Worm (Caenorhabditis elegans) whole organism, young adult: ENCODE results near the gene Y59A8B.21.

Experiments used
- B0261.1 ChIP-seq: sonication (generic microtip); optimal IDR thresholded peaks from 2 replicates; lab custom pipeline; 2016; ENCODE audit warnings: mild to moderate bottlenecking, missing genetic modification characterization, moderate library complexity, missing compliant biosample characterization
- C06A6.2 ChIP-seq: fragments of 200-800 bp; sonication (Bioruptor generic); conservative IDR thresholded peaks from 2 replicates; pipeline ENCODE4 v1.3.6; 2022; ENCODE audit warnings: missing genetic modification characterization, missing compliant biosample characterization
- F33H1.4 ChIP-seq: fragments of 200-800 bp; sonication (Bioruptor generic); IDR thresholded peaks from 2 replicates; pipeline ENCODE4 v1.3.6; 2022; ENCODE audit warnings: missing genetic modification reagents, missing genetic modification characterization, missing compliant biosample characterization
- F39B2.1 ChIP-seq: fragments of 200-800 bp; sonication (Bioruptor generic); IDR thresholded peaks from 2 replicates; pipeline ENCODE4 v1.3.6; 2022; ENCODE audit warnings: missing genetic modification reagents, missing genetic modification characterization, missing compliant biosample characterization
- T26A5.8 ChIP-seq: sonication (generic microtip); optimal IDR thresholded peaks from 2 replicates; lab custom pipeline; 2016; ENCODE audit warnings: missing genetic modification characterization, missing compliant biosample characterization
- Y67H2A.10 ChIP-seq: fragments of 200-800 bp; sonication (Bioruptor generic); conservative IDR thresholded peaks from 2 replicates; pipeline ENCODE4 v1.3.6; 2022; ENCODE audit warnings: missing genetic modification reagents, missing genetic modification characterization, missing compliant biosample characterization
- ZK185.1 ChIP-seq: sonication (generic microtip); optimal IDR thresholded peaks from 2 replicates; lab custom pipeline; 2016; ENCODE audit warnings: mild to moderate bottlenecking, missing genetic modification characterization, missing compliant biosample characterization; ENCODE audit not compliant: poor library complexity, severe bottlenecking
- athp-1 ChIP-seq: sonication (generic microtip); optimal IDR thresholded peaks from 2 replicates; lab custom pipeline; 2017; ENCODE audit warnings: mild to moderate bottlenecking, missing genetic modification characterization, missing compliant biosample characterization
- bed-1 ChIP-seq: fragments of 200-800 bp; sonication (Bioruptor generic); IDR thresholded peaks from 2 replicates; pipeline ENCODE4 v1.3.6; 2022; ENCODE audit warnings: missing genetic modification reagents, missing genetic modification characterization, missing compliant biosample characterization
- ceh-79 ChIP-seq: sonication (generic microtip); optimal IDR thresholded peaks from 2 replicates; lab custom pipeline; 2017; ENCODE audit warnings: mild to moderate bottlenecking, missing genetic modification characterization, missing compliant biosample characterization
- efl-1 ChIP-seq: fragments of 150-350 bp; optimal IDR thresholded peaks from 2 replicates; lab custom pipeline; 2014; ENCODE audit warnings: missing biosample characterization, missing genetic modification reagents, missing genetic modification characterization
- egrh-3 ChIP-seq: fragments of 200-800 bp; sonication (Bioruptor generic); IDR thresholded peaks from 2 replicates; pipeline ENCODE4 v1.3.6; 2022; ENCODE audit warnings: missing genetic modification reagents, missing genetic modification characterization, missing compliant biosample characterization
- ets-4 ChIP-seq: fragments of 200-800 bp; sonication (Bioruptor generic); optimal IDR thresholded peaks from 2 replicates; lab custom pipeline; 2018; ENCODE audit warnings: mild to moderate bottlenecking, missing genetic modification characterization, missing compliant biosample characterization
- fkh-3 ChIP-seq: sonication (generic microtip); optimal IDR thresholded peaks from 2 replicates; lab custom pipeline; 2016; ENCODE audit warnings: mild to moderate bottlenecking, missing genetic modification characterization, missing compliant biosample characterization
- hmg-1.2 ChIP-seq: fragments of 200-800 bp; sonication (Bioruptor generic); IDR thresholded peaks from 2 replicates; pipeline ENCODE4 v1.3.6; 2022; ENCODE audit warnings: missing genetic modification reagents, missing genetic modification characterization, missing compliant biosample characterization
- lin-26 ChIP-seq: fragments of 200-800 bp; sonication (Bioruptor generic); IDR thresholded peaks from 2 replicates; pipeline ENCODE4 v1.3.6; 2022; ENCODE audit warnings: missing genetic modification reagents, missing genetic modification characterization, missing compliant biosample characterization
- lsl-1 ChIP-seq: fragments of 200-800 bp; sonication (Bioruptor generic); optimal IDR thresholded peaks from 2 replicates; lab custom pipeline; 2018; ENCODE audit warnings: mild to moderate bottlenecking, missing genetic modification characterization, moderate library complexity, missing compliant biosample characterization
- madf-8 ChIP-seq: fragments of 200-800 bp; sonication (Bioruptor generic); conservative IDR thresholded peaks from 2 replicates; pipeline ENCODE4 v1.3.6; 2022; ENCODE audit warnings: missing genetic modification reagents, missing genetic modification characterization, missing compliant biosample characterization
- mes-4 ChIP-seq: sonication (generic microtip); optimal IDR thresholded peaks from 2 replicates; lab custom pipeline; 2016; ENCODE audit warnings: missing genotype, missing genetic modification characterization, missing compliant biosample characterization
- nhr-80 ChIP-seq: sonication (generic microtip); optimal IDR thresholded peaks from 2 replicates; lab custom pipeline; 2016; ENCODE audit warnings: missing genetic modification characterization, missing compliant biosample characterization
- rcor-1 ChIP-seq: fragments of 200-800 bp; sonication (Bioruptor generic); IDR thresholded peaks from 2 replicates; pipeline ENCODE4 v1.3.6; 2022; ENCODE audit warnings: missing genetic modification reagents, missing genetic modification characterization, missing compliant biosample characterization
- rpc-1 ChIP-seq, 2 experiments: fragments of 150-350 bp in 1 of 2; sonication (generic microtip) in 1 of 2; optimal IDR thresholded peaks; 2 replicates each; lab custom pipeline; 2014 to 2018; ENCODE audit warnings: missing biosample characterization in 1 of 2, missing genetic modification characterization in 1 of 2, missing genetic modification reagents in 1 of 2, missing genotype in 1 of 2
- sdz-38 ChIP-seq: sonication (generic microtip); optimal IDR thresholded peaks from 2 replicates; lab custom pipeline; 2016; ENCODE audit warnings: missing genotype, missing genetic modification characterization, missing compliant biosample characterization
- tbp1 ChIP-seq: fragments of 200-800 bp; sonication (Bioruptor generic); optimal IDR thresholded peaks from 2 replicates; lab custom pipeline; 2018; ENCODE audit warnings: mild to moderate bottlenecking, missing genetic modification characterization, missing compliant biosample characterization
- unc-62 ChIP-seq: fragments of 150-350 bp; optimal IDR thresholded peaks from 2 replicates; lab custom pipeline; 2014; ENCODE audit warnings: missing biosample characterization, missing genetic modification reagents, missing genetic modification characterization
- zfh-2 ChIP-seq: fragments of 200-800 bp; sonication (Bioruptor generic); conservative IDR thresholded peaks from 2 replicates; pipeline ENCODE4 v1.3.6; 2022; ENCODE audit warnings: missing genetic modification reagents, missing genetic modification characterization, missing compliant biosample characterization
- ztf-22 ChIP-seq: fragments of 200-800 bp; sonication (Bioruptor generic); optimal IDR thresholded peaks from 2 replicates; lab custom pipeline; 2018; ENCODE audit warnings: mild to moderate bottlenecking, missing genetic modification characterization, moderate library complexity, missing compliant biosample characterization

The Y59A8B.21 gene

ce11 chrV:17943877-17944472 lies 42.1 kb upstream of the Y59A8B.21 start (continued):
- TF ChIP-seq fkh-3 (tag; lab: Kevin White, UChicago): no peak
- no peak for TF ChIP-seq lsl-1 (GFP tag; lab: Kevin White, UChicago)
- TF ChIP-seq, all 124 proteins: peak for 5

- TF ChIP-seq F39B2.1 (GFP tag; lab: Robert Waterston, UW): no peak
- TF ChIP-seq unc-62 (GFP tag; lab: Kevin White, UChicago): no peak
- TF ChIP-seq zfh-2 (GFP tag; lab: Robert Waterston, UW): 0 out of 2 replicates have a peak, but pooled peaks have one; percentile 6
- TF ChIP-seq rcor-1 (GFP tag; lab: Robert Waterston, UW): no peak
- TF ChIP-seq mes-4 (tag; lab: Kevin White, UChicago): no peak
- peak; percentile 69; the same call in 1 of the 2 replicates for TF ChIP-seq egrh-3
These were observed 41.1 kb upstream of the Y59A8B.21 start for ce11 chrV:17944849-17945452.

- TF ChIP-seq lin-26 (GFP tag; lab: Robert Waterston, UW): 0 out of 2 replicates have a peak, but pooled peaks have one; percentile 12
- no peak for TF ChIP-seq T26A5.8 (tag; lab: Kevin White, UChicago)
- TF ChIP-seq ZK185.1 (tag; lab: Kevin White, UChicago): no peak
- 0 out of 2 replicates have a peak, but pooled peaks have one; percentile 6 for TF ChIP-seq zfh-2 (GFP tag; lab: Robert Waterston, UW)
- peak; percentile 56; the same call in 1 of the 2 replicates for TF ChIP-seq egrh-3
These were observed 40.6 kb upstream of the Y59A8B.21 start for ce11 chrV:17945460-17945859.

ce11 chrV:17947266-17947665 lies 38.8 kb upstream of the Y59A8B.21 start:
- TF ChIP-seq rpc-1 (optimal IDR thresholded peaks at IDR 0.05; lab: Kevin White, UChicago) (no peak), rpc-1 (tag; optimal IDR thresholded peaks at IDR 0.05; lab: Kevin White, UChicago) (peak; percentile 63), nhr-80 (no peak), tbp1 (GFP tag; lab: Kevin White, UChicago) (peak; percentile 73), sdz-38 (no peak)

- TF ChIP-seq B0261.1 (tag; lab: Kevin White, UChicago) (peak; percentile 32), efl-1 (GFP tag; lab: Kevin White, UChicago) (no peak), bed-1 (GFP tag; lab: Robert Waterston, UW) (no peak), Y67H2A.10 (no peak), madf-8 (no peak), tbp1 (GFP tag; lab: Kevin White, UChicago) (peak; percentile 56), hmg-1.2 (no peak), rpc-1 (optimal IDR thresholded peaks at IDR 0.05; lab: Kevin White, UChicago) (no peak), rpc-1 (tag; optimal IDR thresholded peaks at IDR 0.05; lab: Kevin White, UChicago) (peak; percentile 66), athp-1 (tag; lab: Kevin White, UChicago) (no peak), ztf-22 (GFP tag; lab: Kevin White, UChicago) (no peak), ets-4 (GFP tag; lab: Kevin White, UChicago) (no peak), F33H1.4 (GFP tag; lab: Robert Waterston, UW) (no peak)
- TF ChIP-seq, all 124 proteins: peak for 3
These were observed 37.9 kb upstream of the Y59A8B.21 start for ce11 chrV:17948036-17948691.

- TF ChIP-seq ceh-79 (tag; lab: Kevin White, UChicago) (no peak), C06A6.2 (GFP tag; lab: Robert Waterston, UW) (no peak)
These were observed 37.0 kb upstream of the Y59A8B.21 start, which contains the start of gene dpy-21 for ce11 chrV:17949093-17949492. Gene dpy-21, minus strand, starts transcription at chrV:17949193.
